Worm (Caenorhabditis elegans) whole organism, L4 larva: ENCODE results near the gene Y102E9.5.

ENCODE experiments used
- R02D3.7 ChIP-seq: fragments of 150-350 bp; sonication (generic microtip); optimal IDR thresholded peaks from 3 replicates; lab custom pipeline; 2014; ENCODE audit warnings: missing biosample characterization, missing genetic modification characterization
- T26A8.4 ChIP-seq: fragments of 200-800 bp; sonication (Bioruptor generic); IDR thresholded peaks from 2 replicates; pipeline ENCODE4 v1.3.6; 2022; ENCODE audit warnings: missing genetic modification characterization, missing compliant biosample characterization
- ZK337.2 ChIP-seq: fragments of 200-800 bp; sonication (Bioruptor generic); IDR thresholded peaks from 2 replicates; pipeline ENCODE4 v1.3.6; 2022; ENCODE audit warnings: missing genetic modification reagents, missing genetic modification characterization, missing compliant biosample characterization
- aha-1 ChIP-seq: fragments of 150-350 bp; peaks from one replicate; lab custom pipeline; 2014; ENCODE audit warnings: missing biosample characterization, missing genetic modification characterization
- ama-1 ChIP-seq: fragments of 150-350 bp; optimal IDR thresholded peaks from 2 replicates; lab custom pipeline; 2014; ENCODE audit warnings: inconsistent platforms, mixed read lengths
- ceh-20 ChIP-seq: fragments of 200-800 bp; sonication (Bioruptor generic); IDR thresholded peaks from 2 replicates; pipeline ENCODE4 v1.3.6; 2022; ENCODE audit warnings: missing genetic modification reagents, missing genetic modification characterization, missing compliant biosample characterization
- ceh-32 ChIP-seq: sonication (generic microtip); optimal IDR thresholded peaks from 2 replicates; lab custom pipeline; 2016; ENCODE audit warnings: mild to moderate bottlenecking, missing genetic modification characterization, missing compliant biosample characterization; ENCODE audit not compliant: poor library complexity
- ceh-44 ChIP-seq: fragments of 200-800 bp; sonication (Bioruptor generic); IDR thresholded peaks from 2 replicates; pipeline ENCODE4 v1.3.6; 2022; ENCODE audit warnings: missing genetic modification reagents, missing genetic modification characterization, missing compliant biosample characterization
- ceh-62 ChIP-seq: sonication (generic microtip); optimal IDR thresholded peaks from 2 replicates; lab custom pipeline; 2017; ENCODE audit warnings: missing biosample characterization, missing genetic modification characterization
- daf-12 ChIP-seq: fragments of 150-350 bp; optimal IDR thresholded peaks from 2 replicates; lab custom pipeline; 2014; ENCODE audit warnings: missing biosample characterization, missing genetic modification reagents, missing genetic modification characterization
- daf-16 ChIP-seq, 3 experiments: sonication (generic microtip); optimal IDR thresholded peaks; 2 replicates each; lab custom pipeline; 2016 to 2017; ENCODE audit warnings: missing genetic modification characterization in 3 of 3, missing genetic modification reagents in 3 of 3, mild to moderate bottlenecking in 2 of 3, missing compliant biosample characterization in 2 of 3, missing biosample characterization in 1 of 3, moderate library complexity in 1 of 3
- dmd-8 ChIP-seq: fragments of 200-800 bp; sonication (Bioruptor generic); IDR thresholded peaks from 2 replicates; pipeline ENCODE4 v1.3.6; 2022; ENCODE audit warnings: missing genetic modification characterization, missing compliant biosample characterization
- dpl-1 ChIP-seq: fragments of 150-350 bp; optimal IDR thresholded peaks from 2 replicates; lab custom pipeline; 2014; ENCODE audit warnings: missing biosample characterization, missing genetic modification reagents, missing genetic modification characterization
- egl-27 ChIP-seq: sonication (generic microtip); optimal IDR thresholded peaks from 3 replicates; lab custom pipeline; 2017; ENCODE audit warnings: missing biosample characterization, missing genetic modification reagents, missing genetic modification characterization
- egl-43 ChIP-seq: fragments of 200-800 bp; sonication (Bioruptor generic); IDR thresholded peaks from 2 replicates; pipeline ENCODE4 v1.3.6; 2022; ENCODE audit warnings: missing genetic modification reagents, missing genetic modification characterization, missing compliant biosample characterization
- hlh-11 ChIP-seq: fragments of 200-800 bp; sonication (Bioruptor generic); optimal IDR thresholded peaks from 2 replicates; lab custom pipeline; 2018; ENCODE audit warnings: mild to moderate bottlenecking, missing genetic modification characterization, missing compliant biosample characterization
- hmg-1.1 ChIP-seq: fragments of 200-800 bp; sonication (Bioruptor generic); IDR thresholded peaks from 2 replicates; pipeline ENCODE4 v1.3.6; 2022; ENCODE audit warnings: missing genetic modification reagents, missing genetic modification characterization, missing compliant biosample characterization
- jun-1 ChIP-seq: fragments of 150-350 bp; optimal IDR thresholded peaks from 2 replicates; lab custom pipeline; 2014; ENCODE audit warnings: missing biosample characterization, missing genetic modification reagents, missing genetic modification characterization
- mdl-1 ChIP-seq, 2 experiments: fragments of 150-350 bp in 1 of 2; sonication (generic microtip) in 1 of 2; optimal IDR thresholded peaks; 2 replicates each; lab custom pipeline; 2014 to 2017; ENCODE audit warnings: missing biosample characterization in 2 of 2, missing genetic modification characterization in 2 of 2
- mxl-2 ChIP-seq: fragments of 200-800 bp; sonication (Bioruptor generic); conservative IDR thresholded peaks from 2 replicates; pipeline ENCODE4 v1.3.6; 2022; ENCODE audit warnings: missing genetic modification reagents, missing genetic modification characterization, missing compliant biosample characterization
- nhr-102 ChIP-seq: sonication (generic microtip); optimal IDR thresholded peaks from 2 replicates; lab custom pipeline; 2016; ENCODE audit warnings: mild to moderate bottlenecking, missing genetic modification characterization, moderate library complexity, missing compliant biosample characterization
- nhr-25 ChIP-seq: sonication (generic microtip); optimal IDR thresholded peaks from 2 replicates; lab custom pipeline; 2017; ENCODE audit warnings: missing genetic modification characterization, mild to moderate bottlenecking, missing compliant biosample characterization, antibody characterized with exemption, moderate library complexity, borderline replicate concordance; ENCODE audit not compliant: insufficient read depth
- pha-4 ChIP-seq, 2 experiments: fragments of 150-350 bp in 1 of 2; fragments of 200-800 bp in 1 of 2; sonication (Bioruptor generic) in 1 of 2; IDR thresholded peaks in 1 of 2; optimal IDR thresholded peaks in 1 of 2; 2 replicates each; pipeline versions ENCODE4 v1.3.6 to Lab custom; 2014 to 2022; ENCODE audit warnings: missing genetic modification characterization in 2 of 2, missing genetic modification reagents in 2 of 2, missing biosample characterization in 1 of 2, missing compliant biosample characterization in 1 of 2
- php-3 ChIP-seq: fragments of 200-800 bp; sonication (Bioruptor generic); IDR thresholded peaks from 2 replicates; pipeline ENCODE4 v1.3.6; 2022; ENCODE audit warnings: missing genetic modification reagents, missing genetic modification characterization, missing compliant biosample characterization
- rbr-2 ChIP-seq: sonication (generic microtip); optimal IDR thresholded peaks from 2 replicates; lab custom pipeline; 2016; ENCODE audit warnings: missing genotype, missing genetic modification characterization, missing compliant biosample characterization
- snpc-1.2 ChIP-seq: fragments of 200-800 bp; sonication (Bioruptor generic); IDR thresholded peaks from 2 replicates; pipeline ENCODE4 v1.3.6; 2022; ENCODE audit warnings: missing genetic modification reagents, missing genetic modification characterization, missing compliant biosample characterization
- unc-130 ChIP-seq: sonication (generic microtip); optimal IDR thresholded peaks from 2 replicates; lab custom pipeline; 2016; ENCODE audit warnings: missing genetic modification reagents, missing genetic modification characterization, missing compliant biosample characterization
- unc-62 ChIP-seq, 3 experiments: fragments of 150-350 bp in 1 of 3; sonication (generic microtip); optimal IDR thresholded peaks in 2 of 3; peaks in 1 of 3; 1 replicate in 1 of 3; 2 replicates in 2 of 3; lab custom pipeline; 2014 to 2017; ENCODE audit warnings: missing biosample characterization in 3 of 3, missing genetic modification characterization in 3 of 3, missing genetic modification reagents in 3 of 3, missing genotype in 1 of 3
- vab-7 ChIP-seq: fragments of 200-800 bp; sonication (Bioruptor generic); IDR thresholded peaks from 2 replicates; pipeline ENCODE4 v1.3.6; 2022; ENCODE audit warnings: missing genetic modification reagents, missing genetic modification characterization, missing compliant biosample characterization
- zfp-3 ChIP-seq: fragments of 200-800 bp; sonication (Bioruptor generic); conservative IDR thresholded peaks from 2 replicates; pipeline ENCODE4 v1.3.6; 2022; ENCODE audit warnings: missing genetic modification reagents, missing genetic modification characterization, missing compliant biosample characterization
- zip-2 ChIP-seq: fragments of 150-350 bp; optimal IDR thresholded peaks from 2 replicates; lab custom pipeline; 2014; ENCODE audit warnings: missing biosample characterization, missing genetic modification characterization

Y102E9.5 gene

ce11 chrIII:6730185-6730850 lies at the start of gene Y102E9.5, which contains the start of gene odr-4:
Gene Y102E9.5, minus strand, starts transcription at chrIII:6730285.
Gene odr-4, plus strand, starts transcription at chrIII:6730800.
- TF ChIP-seq ceh-20 (no peak), mdl-1 (tag; optimal IDR thresholded peaks at IDR 0.05; lab: Kevin White, UChicago) (no peak), ama-1 (lab: Kevin White, UChicago) (no peak), hlh-11 (tag; lab: Kevin White, UChicago) (no peak), dpl-1 (GFP tag; lab: Kevin White, UChicago) (no peak), pha-4 (GFP tag; IDR thresholded peaks at IDR 0.05; lab: Robert Waterston, UW) (no peak), pha-4 (tag; optimal IDR thresholded peaks at IDR 0.05; lab: Kevin White, UChicago) (no peak), zip-2 (no peak), snpc-1.2 (GFP tag; lab: Robert Waterston, UW) (no peak), ceh-44 (no peak), php-3 (GFP tag; lab: Robert Waterston, UW) (no peak)

- TF ChIP-seq rbr-2 (tag; lab: Kevin White, UChicago): no peak
- TF ChIP-seq zfp-3: no peak
- TF ChIP-seq ama-1 (lab: Kevin White, UChicago): no peak
- TF ChIP-seq daf-12 (tag; lab: Kevin White, UChicago): no peak
- peak in 1 of 2 experiments; percentile 96 for TF ChIP-seq unc-62 (GFP tag; optimal IDR thresholded peaks at IDR 0.05 in 1 of 2; lab: Kevin White, UChicago)
- TF ChIP-seq unc-62 (tag; optimal IDR thresholded peaks at IDR 0.05; lab: Kevin White, UChicago): no peak
- no peak for TF ChIP-seq egl-43 (GFP tag; lab: Robert Waterston, UW)
These were observed 26.7 kb upstream of the Y102E9.5 start for ce11 chrIII:6756769-6757168.

ce11 chrIII:6752612-6753011 lies 22.5 kb upstream of the Y102E9.5 start:
- no peak for TF ChIP-seq dmd-8
- TF ChIP-seq unc-62 (GFP tag; optimal IDR thresholded peaks at IDR 0.05 in 1 of 2; lab: Kevin White, UChicago): peak in 1 of 2 experiments; percentile 92
- no peak for TF ChIP-seq unc-62 (tag; optimal IDR thresholded peaks at IDR 0.05; lab: Kevin White, UChicago)
- TF ChIP-seq T26A8.4 (GFP tag; lab: Robert Waterston, UW): no peak
- TF ChIP-seq unc-130: no peak
- no peak for TF ChIP-seq ceh-62 (tag; lab: Kevin White, UChicago)

ce11 chrIII:6746668-6747067 lies 16.6 kb upstream of the Y102E9.5 start:
- TF ChIP-seq mxl-2 (GFP tag; lab: Robert Waterston, UW) (no peak), aha-1 (tag; lab: Kevin White, UChicago) (peak; percentile 93), ama-1 (lab: Kevin White, UChicago) (no peak)

- TF ChIP-seq jun-1: no peak
- TF ChIP-seq ama-1 (lab: Kevin White, UChicago): no peak
- TF ChIP-seq unc-62 (GFP tag; optimal IDR thresholded peaks at IDR 0.05 in 1 of 2; lab: Kevin White, UChicago): no peak
- TF ChIP-seq unc-62 (tag; optimal IDR thresholded peaks at IDR 0.05; lab: Kevin White, UChicago): no peak
- no peak for TF ChIP-seq nhr-25 (tag; lab: Kevin White, UChicago)
- TF ChIP-seq R02D3.7 (tag; lab: Kevin White, UChicago): no peak
- no peak for TF ChIP-seq hlh-11 (tag; lab: Kevin White, UChicago)
These were observed 15.9 kb upstream of the Y102E9.5 start, which contains the start of gene dig-1 for ce11 chrIII:6746008-6746407. Gene dig-1, plus strand, starts transcription at chrIII:6746308.

- no peak for TF ChIP-seq R02D3.7 (tag; lab: Kevin White, UChicago)
- no peak for TF ChIP-seq ceh-32 (tag; lab: Kevin White, UChicago)
- TF ChIP-seq hmg-1.1 (GFP tag; lab: Robert Waterston, UW): no peak
- no peak for TF ChIP-seq mxl-2 (GFP tag; lab: Robert Waterston, UW)
- peak in 1 of 2 experiments; percentile 98 for TF ChIP-seq unc-62 (GFP tag; optimal IDR thresholded peaks at IDR 0.05 in 1 of 2; lab: Kevin White, UChicago)
- no peak for TF ChIP-seq unc-62 (tag; optimal IDR thresholded peaks at IDR 0.05; lab: Kevin White, UChicago)
- TF ChIP-seq nhr-102 (tag; lab: Kevin White, UChicago): no peak
- no peak for TF ChIP-seq vab-7 (GFP tag; lab: Robert Waterston, UW)
- TF ChIP-seq daf-16 (GFP tag; optimal IDR thresholded peaks at IDR 0.05; lab: Kevin White, UChicago): peak in 1 of 2 experiments; percentile 90
- no peak for TF ChIP-seq daf-16 (tag; optimal IDR thresholded peaks at IDR 0.05; lab: Kevin White, UChicago)
- no peak for TF ChIP-seq egl-27 (tag; lab: Kevin White, UChicago)
- no peak for TF ChIP-seq ZK337.2
These were observed 12.5 kb upstream of the Y102E9.5 start for ce11 chrIII:6742597-6742996.
